Fruit fly (Drosophila melanogaster) whole organism, embryonic: ENCODE results near the gene Mct1.

Source experiments
- BEAF-32 ChIP-seq: fragments of 200-800 bp; sonication (Bioruptor generic); optimal IDR thresholded peaks from 3 replicates; lab custom pipeline; 2017; ENCODE audit warnings: missing biosample characterization, missing genetic modification characterization, mild to moderate bottlenecking, moderate library complexity, missing genetic modification reagents
- Bteb2 ChIP-seq: fragments of 200-800 bp; sonication (Bioruptor generic); optimal IDR thresholded peaks from 2 replicates; lab custom pipeline; 2016; ENCODE audit warnings: missing biosample characterization, missing genetic modification characterization
- CG10654 ChIP-seq: fragments of 200-800 bp; sonication (Bioruptor generic); optimal IDR thresholded peaks from 2 replicates; lab custom pipeline; 2016; ENCODE audit warnings: missing biosample characterization, missing genetic modification characterization
- CG15514 ChIP-seq: fragments of 200-800 bp; sonication (Bioruptor generic); optimal IDR thresholded peaks from 3 replicates; lab custom pipeline; 2017; ENCODE audit warnings: missing biosample characterization, missing genetic modification characterization, mild to moderate bottlenecking, moderate library complexity, missing genetic modification reagents
- CG1603 ChIP-seq: fragments of 200-800 bp; sonication (Bioruptor generic); optimal IDR thresholded peaks from 2 replicates; lab custom pipeline; 2019; ENCODE audit warnings: missing biosample characterization, mild to moderate bottlenecking, missing genetic modification characterization, moderate library complexity
- CG2678 ChIP-seq: fragments of 200-800 bp; sonication (Bioruptor generic); optimal IDR thresholded peaks from 3 replicates; lab custom pipeline; 2019; ENCODE audit warnings: missing biosample characterization, mild to moderate bottlenecking, missing genetic modification characterization, moderate library complexity
- CG3995 ChIP-seq: fragments of 200-800 bp; sonication (Bioruptor generic); optimal IDR thresholded peaks from 3 replicates; lab custom pipeline; 2016; ENCODE audit warnings: missing biosample characterization, missing genetic modification characterization
- CG42726 ChIP-seq: fragments of 200-800 bp; sonication (Bioruptor generic); IDR thresholded peaks from 2 replicates; pipeline ENCODE4 v1.3.6; 2022; ENCODE audit warnings: missing biosample characterization, missing genetic modification characterization; ENCODE audit not compliant: partially characterized antibody
- CG4282 ChIP-seq: fragments of 200-800 bp; sonication (Bioruptor generic); optimal IDR thresholded peaks from 2 replicates; lab custom pipeline; 2016; ENCODE audit warnings: missing biosample characterization, missing genetic modification characterization
- CG43689 ChIP-seq: fragments of 200-800 bp; sonication (Bioruptor generic); IDR thresholded peaks from 2 replicates; pipeline ENCODE4 v1.3.6; 2022; ENCODE audit warnings: missing biosample characterization, missing genetic modification characterization
- CG4854 ChIP-seq: fragments of 200-800 bp; sonication (Bioruptor generic); optimal IDR thresholded peaks from 2 replicates; lab custom pipeline; 2016; ENCODE audit warnings: missing biosample characterization, missing genetic modification characterization, inconsistent platforms
- CG5245 ChIP-seq: fragments of 200-800 bp; sonication (Bioruptor generic); optimal IDR thresholded peaks from 3 replicates; lab custom pipeline; 2016; ENCODE audit warnings: missing biosample characterization, missing genetic modification characterization
- CG7357 ChIP-seq: fragments of 200-800 bp; sonication (Bioruptor generic); IDR thresholded peaks from 3 replicates; pipeline ENCODE4 v1.3.6; 2022; ENCODE audit warnings: missing biosample characterization, missing genetic modification characterization
- CG9797 ChIP-seq: fragments of 200-800 bp; sonication (Bioruptor generic); optimal IDR thresholded peaks from 3 replicates; lab custom pipeline; 2018; ENCODE audit warnings: missing biosample characterization, mild to moderate bottlenecking, missing genetic modification characterization
- CG9932 ChIP-seq: fragments of 200-800 bp; sonication (Bioruptor generic); IDR thresholded peaks from 2 replicates; pipeline ENCODE4 v1.3.6; 2022; ENCODE audit warnings: missing biosample characterization, missing genetic modification characterization
- Dref ChIP-seq: fragments of 200-800 bp; sonication (Bioruptor generic); IDR thresholded peaks from 2 replicates; pipeline ENCODE4 v1.3.6; 2022; ENCODE audit warnings: missing biosample characterization, missing genetic modification characterization
- Fer1 ChIP-seq: fragments of 200-800 bp; sonication (Bioruptor generic); optimal IDR thresholded peaks from 2 replicates; lab custom pipeline; 2017; ENCODE audit warnings: missing biosample characterization, mild to moderate bottlenecking, missing genetic modification characterization
- Gug ChIP-seq: fragments of 200-800 bp; sonication (Bioruptor generic); IDR thresholded peaks from 4 replicates; pipeline ENCODE4 v1.3.6; 2022; ENCODE audit warnings: missing biosample characterization, missing genetic modification characterization
- Hmx ChIP-seq: fragments of 200-800 bp; sonication (Bioruptor generic); optimal IDR thresholded peaks from 2 replicates; lab custom pipeline; 2016; ENCODE audit warnings: missing biosample characterization, missing genetic modification characterization
- MESR4 ChIP-seq: fragments of 200-800 bp; sonication (Bioruptor generic); optimal IDR thresholded peaks from 2 replicates; lab custom pipeline; 2018; ENCODE audit warnings: missing biosample characterization, mild to moderate bottlenecking, missing genetic modification characterization, moderate library complexity
- Med ChIP-seq: fragments of 200-800 bp; sonication (Bioruptor generic); peaks from one replicate; lab custom pipeline; 2016; ENCODE audit warnings: missing biosample characterization, missing genetic modification characterization, mild to moderate bottlenecking, inconsistent platforms, moderate library complexity
- Mes4 ChIP-seq: fragments of 200-800 bp; sonication (Bioruptor generic); optimal IDR thresholded peaks from 2 replicates; lab custom pipeline; 2016; ENCODE audit warnings: missing biosample characterization, missing genetic modification characterization
- Nf-YA ChIP-seq: fragments of 200-800 bp; sonication (Bioruptor generic); IDR thresholded peaks from 2 replicates; pipeline ENCODE4 v1.3.6; 2022; ENCODE audit warnings: missing biosample characterization, missing genetic modification characterization
- Sin3A ChIP-seq: fragments of >200 bp; optimal IDR thresholded peaks from 2 replicates; lab custom pipeline; 2018
- Stat92E ChIP-seq, 3 experiments: fragments of >200 bp in 2 of 3; fragments of 200-800 bp in 1 of 3; sonication (Bioruptor generic) in 1 of 3; optimal IDR thresholded peaks; 2 replicates each; lab custom pipeline; 2017 to 2019; ENCODE audit warnings: missing biosample characterization in 3 of 3, missing genetic modification characterization in 3 of 3, mild to moderate bottlenecking in 1 of 3, moderate library complexity in 1 of 3
- Xbp1 ChIP-seq: fragments of 200-800 bp; sonication (Bioruptor generic); optimal IDR thresholded peaks from 3 replicates; lab custom pipeline; 2016; ENCODE audit warnings: missing biosample characterization, mild to moderate bottlenecking, missing genetic modification characterization
- YL-1 ChIP-seq: fragments of 200-800 bp; sonication (Bioruptor generic); optimal IDR thresholded peaks from 3 replicates; lab custom pipeline; 2017; ENCODE audit warnings: missing biosample characterization, mild to moderate bottlenecking, missing genetic modification characterization
- az2 ChIP-seq: fragments of 200-800 bp; sonication (Bioruptor generic); optimal IDR thresholded peaks from 3 replicates; lab custom pipeline; 2016; ENCODE audit warnings: missing biosample characterization, missing genetic modification characterization
- br ChIP-seq: fragments of >200 bp; optimal IDR thresholded peaks from 2 replicates; lab custom pipeline; 2017
- cad ChIP-seq: fragments of >200 bp; optimal IDR thresholded peaks from 2 replicates; lab custom pipeline; 2017; ENCODE audit warnings: missing biosample characterization, missing genetic modification characterization
- chm ChIP-seq: fragments of 200-800 bp; sonication (Bioruptor generic); IDR thresholded peaks from 2 replicates; pipeline ENCODE4 v1.3.6; 2022; ENCODE audit warnings: missing biosample characterization, missing genetic modification characterization
- crc ChIP-seq: fragments of 200-800 bp; sonication (Bioruptor generic); optimal IDR thresholded peaks from 2 replicates; lab custom pipeline; 2016; ENCODE audit warnings: missing biosample characterization, missing genetic modification characterization
- croc ChIP-seq: fragments of 200-800 bp; sonication (Bioruptor generic); conservative IDR thresholded peaks from 3 replicates; pipeline ENCODE4 v1.3.6; 2022; ENCODE audit warnings: missing biosample characterization, missing genetic modification characterization
- cwo ChIP-seq: fragments of 200-800 bp; sonication (Bioruptor generic); optimal IDR thresholded peaks from 3 replicates; lab custom pipeline; 2017; ENCODE audit warnings: missing biosample characterization, missing genetic modification characterization, mild to moderate bottlenecking, moderate library complexity, missing genetic modification reagents
- danr ChIP-seq: fragments of 200-800 bp; sonication (Bioruptor generic); IDR thresholded peaks from 2 replicates; pipeline ENCODE4 v1.3.6; 2022; ENCODE audit warnings: missing biosample characterization, missing genetic modification characterization
- dimm ChIP-seq: fragments of 200-800 bp; sonication (Bioruptor generic); IDR thresholded peaks from 2 replicates; pipeline ENCODE4 v1.3.6; 2022; ENCODE audit warnings: missing biosample characterization, missing genetic modification characterization
- gcm2 ChIP-seq: fragments of 200-800 bp; sonication (Bioruptor generic); optimal IDR thresholded peaks from 2 replicates; lab custom pipeline; 2016; ENCODE audit warnings: missing biosample characterization, missing genetic modification characterization
- gsb ChIP-seq: fragments of 200-800 bp; sonication (Bioruptor generic); IDR thresholded peaks from 2 replicates; pipeline ENCODE4 v1.3.6; 2022; ENCODE audit warnings: missing biosample characterization, missing genetic modification characterization
- ham ChIP-seq: fragments of 200-800 bp; sonication (Bioruptor generic); IDR thresholded peaks from 2 replicates; pipeline ENCODE4 v1.3.6; 2022; ENCODE audit warnings: missing biosample characterization, missing genetic modification characterization
- hkb ChIP-seq, 2 experiments: fragments of 200-800 bp in 1 of 2; fragments of >200 bp in 1 of 2; sonication (Bioruptor generic) in 1 of 2; IDR thresholded peaks in 1 of 2; optimal IDR thresholded peaks in 1 of 2; 2 replicates each; pipeline versions ENCODE4 v1.3.6 to Lab custom; 2017 to 2022; ENCODE audit warnings: missing biosample characterization in 1 of 2, missing genetic modification characterization in 1 of 2
- jigr1 ChIP-seq: fragments of 200-800 bp; sonication (Bioruptor generic); IDR thresholded peaks from 3 replicates; pipeline ENCODE4 v1.3.6; 2022; ENCODE audit warnings: missing biosample characterization, missing genetic modification characterization
- lov ChIP-seq, 2 experiments: fragments of 200-800 bp in 1 of 2; fragments of >200 bp in 1 of 2; sonication (Bioruptor generic) in 1 of 2; IDR thresholded peaks in 1 of 2; optimal IDR thresholded peaks in 1 of 2; 2 replicates in 1 of 2; 3 replicates in 1 of 2; pipeline versions ENCODE4 v1.3.6 to Lab custom; 2017 to 2022; ENCODE audit warnings: missing biosample characterization in 1 of 2, missing genetic modification characterization in 1 of 2
- maf-S ChIP-seq: fragments of 200-800 bp; sonication (Bioruptor generic); optimal IDR thresholded peaks from 2 replicates; lab custom pipeline; 2016; ENCODE audit warnings: missing biosample characterization, missing genetic modification characterization
- oc ChIP-seq: fragments of 200-800 bp; sonication (Bioruptor generic); optimal IDR thresholded peaks from 2 replicates; lab custom pipeline; 2018; ENCODE audit warnings: missing biosample characterization, mild to moderate bottlenecking, missing genetic modification characterization, moderate library complexity
- p53 ChIP-seq: fragments of 200-800 bp; sonication (Bioruptor generic); optimal IDR thresholded peaks from 2 replicates; lab custom pipeline; 2016; ENCODE audit warnings: missing biosample characterization, missing genetic modification characterization
- phol ChIP-seq: fragments of 200-800 bp; sonication (Bioruptor generic); optimal IDR thresholded peaks from 3 replicates; lab custom pipeline; 2018; ENCODE audit warnings: missing biosample characterization, mild to moderate bottlenecking, missing genetic modification characterization, moderate library complexity
- pros ChIP-seq: fragments of 200-800 bp; sonication (Bioruptor generic); optimal IDR thresholded peaks from 3 replicates; lab custom pipeline; 2019; ENCODE audit warnings: missing biosample characterization, mild to moderate bottlenecking, missing genetic modification characterization, moderate library complexity
- pum ChIP-seq: fragments of 200-800 bp; sonication (Bioruptor generic); optimal IDR thresholded peaks from 2 replicates; lab custom pipeline; 2016; ENCODE audit warnings: missing biosample characterization, missing genetic modification characterization
- so ChIP-seq: fragments of 200-800 bp; sonication (Bioruptor generic); IDR thresholded peaks from 3 replicates; pipeline ENCODE4 v1.3.6; 2022; ENCODE audit warnings: missing biosample characterization, missing genetic modification characterization
- ssp ChIP-seq: fragments of 200-800 bp; sonication (Bioruptor generic); IDR thresholded peaks from 2 replicates; pipeline ENCODE4 v1.3.6; 2022; ENCODE audit warnings: missing biosample characterization, missing genetic modification characterization
- vvl ChIP-seq: fragments of 200-800 bp; sonication (Bioruptor generic); IDR thresholded peaks from 2 replicates; pipeline ENCODE4 v1.3.6; 2022; ENCODE audit warnings: missing biosample characterization, missing genetic modification characterization
- wek ChIP-seq: fragments of 200-800 bp; sonication (Bioruptor generic); optimal IDR thresholded peaks from 3 replicates; lab custom pipeline; 2018; ENCODE audit warnings: missing biosample characterization, mild to moderate bottlenecking, missing genetic modification characterization, moderate library complexity

Gene Mct1

dm6 chrX:2170424-2170823 lies 18.6 kb upstream of the Mct1 start (continued):
- TF ChIP-seq CG4854 (GFP tag; lab: Kevin White, UChicago) (peak; percentile 70), crc (GFP tag; lab: Kevin White, UChicago) (no peak), danr (GFP tag; lab: Robert Waterston, UW) (no peak), Xbp1 (no peak), oc (tag; lab: Kevin White, UChicago) (no peak), Hmx (GFP tag; lab: Kevin White, UChicago) (no peak), CG43689 (GFP tag; lab: Robert Waterston, UW) (no peak), p53 (GFP tag; lab: Kevin White, UChicago) (no peak), CG1603 (tag; lab: Kevin White, UChicago) (peak; percentile 11), vvl (GFP tag; lab: Robert Waterston, UW) (no peak), MESR4 (no peak), cwo (GFP tag; lab: Kevin White, UChicago) (no peak), Dref (peak; percentile 35; the same call in 1 of the 2 replicates), pum (GFP tag; lab: Kevin White, UChicago) (no peak), pros (no peak), Nf-YA (no peak), CG2678 (tag; lab: Kevin White, UChicago) (no peak), az2 (no peak), hkb (optimal IDR thresholded peaks at IDR 0.05; lab: Kevin White, UChicago) (peak; percentile 41), hkb (GFP tag; IDR thresholded peaks at IDR 0.05; lab: Robert Waterston, UW) (no peak), CG9797 (GFP tag; lab: Kevin White, UChicago) (no peak), CG7357 (GFP tag; lab: Robert Waterston, UW) (no peak), YL-1 (GFP tag; lab: Kevin White, UChicago) (no peak), wek (GFP tag; lab: Kevin White, UChicago) (no peak), CG10654 (no peak), dimm (GFP tag; lab: Robert Waterston, UW) (no peak), Gug (no peak), BEAF-32 (GFP tag; lab: Kevin White, UChicago) (peak; percentile 30), phol (tag; lab: Kevin White, UChicago) (no peak), gsb (GFP tag; lab: Robert Waterston, UW) (no peak), Fer1 (no peak), CG15514 (GFP tag; lab: Kevin White, UChicago) (peak; percentile 12), Med (GFP tag; lab: Kevin White, UChicago) (peak; percentile 19), CG5245 (GFP tag; lab: Kevin White, UChicago) (no peak), ham (GFP tag; lab: Robert Waterston, UW) (no peak), Stat92E (GFP tag; optimal IDR thresholded peaks at IDR 0.05; lab: Kevin White, UChicago) (no peak), maf-S (no peak), CG9932 (GFP tag; lab: Robert Waterston, UW) (no peak), ssp (GFP tag; lab: Robert Waterston, UW) (no peak), Sin3A (lab: Kevin White, UChicago) (peak; percentile 75), CG4282 (GFP tag; lab: Kevin White, UChicago) (no peak), Bteb2 (GFP tag; lab: Kevin White, UChicago) (no peak), CG42726 (GFP tag; lab: Robert Waterston, UW) (no peak), Mes4 (no peak), cad (GFP tag; lab: Kevin White, UChicago) (no peak), br (lab: Kevin White, UChicago) (no peak), lov (optimal IDR thresholded peaks at IDR 0.05; lab: Kevin White, UChicago) (no peak), lov (GFP tag; IDR thresholded peaks at IDR 0.05; lab: Robert Waterston, UW) (no peak), croc (no peak), jigr1 (no peak), CG3995 (GFP tag; lab: Kevin White, UChicago) (no peak), gcm2 (GFP tag; lab: Kevin White, UChicago) (no peak), chm (GFP tag; lab: Robert Waterston, UW) (no peak), so (GFP tag; lab: Robert Waterston, UW) (no peak)
